Fruit fly (Drosophila melanogaster) whole organism, adult: ENCODE data around the gene Pomp.

Source experiments
- CG11617 ChIP-seq: fragments of 200-800 bp; sonication (Bioruptor generic); optimal IDR thresholded peaks from 2 replicates; lab custom pipeline; 2017; ENCODE audit warnings: mild to moderate bottlenecking, missing biosample characterization, missing genetic modification reagents, missing genetic modification characterization
- CG12768 ChIP-seq: fragments of 200-800 bp; sonication (Bioruptor generic); optimal IDR thresholded peaks from 2 replicates; lab custom pipeline; 2017; ENCODE audit warnings: missing biosample characterization, missing genetic modification characterization, mild to moderate bottlenecking, moderate library complexity, missing genetic modification reagents
- CG14711 ChIP-seq: fragments of 200-800 bp; sonication (Bioruptor generic); optimal IDR thresholded peaks from 2 replicates; lab custom pipeline; 2018; ENCODE audit warnings: missing biosample characterization, mild to moderate bottlenecking, missing genetic modification characterization, moderate library complexity
- Crg-1 ChIP-seq: fragments of 200-800 bp; sonication (Bioruptor generic); optimal IDR thresholded peaks from 2 replicates; lab custom pipeline; 2016; ENCODE audit warnings: missing biosample characterization, missing genetic modification characterization
- bab1 ChIP-seq: fragments of 200-800 bp; sonication (Bioruptor generic); optimal IDR thresholded peaks from 3 replicates; lab custom pipeline; 2019; ENCODE audit warnings: missing biosample characterization, mild to moderate bottlenecking, missing genetic modification characterization, moderate library complexity
- cic ChIP-seq: fragments of 200-800 bp; sonication (Bioruptor generic); optimal IDR thresholded peaks from 2 replicates; lab custom pipeline; 2017; ENCODE audit warnings: missing biosample characterization, mild to moderate bottlenecking, missing genetic modification characterization, moderate library complexity
- kay ChIP-seq: fragments of 200-800 bp; sonication (Bioruptor generic); peaks from one replicate; lab custom pipeline; 2016; ENCODE audit warnings: missing biosample characterization, missing genetic modification characterization, borderline replicate concordance
- ovo ChIP-seq: fragments of 200-800 bp; sonication (Bioruptor generic); optimal IDR thresholded peaks from 2 replicates; lab custom pipeline; 2016; ENCODE audit warnings: missing biosample characterization, missing genetic modification characterization
- tj ChIP-seq: fragments of 200-800 bp; sonication (Bioruptor generic); optimal IDR thresholded peaks from 3 replicates; lab custom pipeline; 2017; ENCODE audit warnings: missing biosample characterization, mild to moderate bottlenecking, missing genetic modification characterization, moderate library complexity
- toe ChIP-seq: fragments of 200-800 bp; sonication (Bioruptor generic); optimal IDR thresholded peaks from 2 replicates; lab custom pipeline; 2016; ENCODE audit warnings: missing biosample characterization, missing genetic modification characterization

- TF ChIP-seq cic (GFP tag; lab: Kevin White, UChicago) = no peak
- no peak for TF ChIP-seq CG11617 (GFP tag; lab: Kevin White, UChicago)
- TF ChIP-seq tj (GFP tag; lab: Kevin White, UChicago) = no peak
- TF ChIP-seq ovo (GFP tag; lab: Kevin White, UChicago) = no peak
- TF ChIP-seq bab1 (GFP tag; lab: Kevin White, UChicago) = peak; percentile 6
- TF ChIP-seq CG14711 (tag; lab: Kevin White, UChicago) = peak; percentile 48
- TF ChIP-seq Crg-1 (GFP tag; lab: Kevin White, UChicago) = no peak
- no peak for TF ChIP-seq toe (GFP tag; lab: Kevin White, UChicago)
- TF ChIP-seq CG12768 = no peak
- no peak for TF ChIP-seq kay
Observed at dm6 chr2L:20758847-20759465, 28.5 kb upstream of the Pomp start.
